Worm (Caenorhabditis elegans) whole organism, L1 larva: ENCODE measurements around the gene M03C11.9.

Experiments
- C04F5.9 ChIP-seq: sonication (generic microtip); optimal IDR thresholded peaks from 2 replicates; lab custom pipeline; 2016; ENCODE audit warnings: missing genetic modification characterization, missing compliant biosample characterization
- C16A3.4 ChIP-seq: fragments of 150-350 bp; optimal IDR thresholded peaks from 2 replicates; lab custom pipeline; 2014; ENCODE audit warnings: missing biosample characterization, missing genetic modification characterization
- C34B4.2 ChIP-seq: sonication (generic microtip); optimal IDR thresholded peaks from 2 replicates; lab custom pipeline; 2017; ENCODE audit warnings: mild to moderate bottlenecking, missing genetic modification characterization, missing compliant biosample characterization
- Y116A8C.19 ChIP-seq: sonication (generic microtip); optimal IDR thresholded peaks from 2 replicates; lab custom pipeline; 2016; ENCODE audit warnings: missing compliant biosample characterization, missing genetic modification characterization, borderline replicate concordance
- aha-1 ChIP-seq: fragments of 150-350 bp; optimal IDR thresholded peaks from 2 replicates; lab custom pipeline; 2014; ENCODE audit warnings: missing biosample characterization, missing genetic modification characterization
- alr-1 ChIP-seq: fragments of 200-800 bp; sonication (Bioruptor generic); optimal IDR thresholded peaks from 2 replicates; lab custom pipeline; 2018; ENCODE audit warnings: borderline replicate concordance, mild to moderate bottlenecking, missing genetic modification characterization, missing compliant biosample characterization
- aly-2 ChIP-seq: fragments of 150-350 bp; optimal IDR thresholded peaks from 2 replicates; lab custom pipeline; 2014; ENCODE audit warnings: missing biosample characterization, missing genetic modification characterization
- blmp-1 ChIP-seq: fragments of 150-350 bp; optimal IDR thresholded peaks from 2 replicates; lab custom pipeline; 2014; ENCODE audit warnings: missing biosample characterization, missing genetic modification characterization
- ceh-63 ChIP-seq: fragments of 200-800 bp; sonication (Bioruptor generic); optimal IDR thresholded peaks from 2 replicates; lab custom pipeline; 2018; ENCODE audit warnings: mild to moderate bottlenecking, missing genetic modification characterization, missing compliant biosample characterization
- ceh-8 ChIP-seq: fragments of 200-800 bp; sonication (Bioruptor generic); optimal IDR thresholded peaks from 2 replicates; lab custom pipeline; 2018; ENCODE audit warnings: mild to moderate bottlenecking, missing genetic modification characterization, moderate library complexity, missing compliant biosample characterization
- ceh-88 ChIP-seq: fragments of 200-800 bp; sonication (Bioruptor generic); IDR thresholded peaks from 2 replicates; pipeline ENCODE4 v1.3.6; 2022; ENCODE audit warnings: missing genetic modification characterization, missing compliant biosample characterization
- ces-1 ChIP-seq: fragments of 150-350 bp; optimal IDR thresholded peaks from 2 replicates; lab custom pipeline; 2014; ENCODE audit warnings: missing biosample characterization, missing genetic modification reagents, missing genetic modification characterization
- dpl-1 ChIP-seq, 3 experiments: fragments of 150-350 bp in 2 of 3; sonication (generic microtip) in 1 of 3; optimal IDR thresholded peaks; 2 replicates each; lab custom pipeline; 2014 to 2017; ENCODE audit warnings: missing biosample characterization in 3 of 3, missing genetic modification characterization in 3 of 3, missing genetic modification reagents in 3 of 3
- dsc-1 ChIP-seq: sonication (generic microtip); optimal IDR thresholded peaks from 2 replicates; lab custom pipeline; 2016; ENCODE audit warnings: mild to moderate bottlenecking, missing genetic modification characterization, missing compliant biosample characterization
- efl-1 ChIP-seq, 4 experiments: fragments of 150-350 bp; optimal IDR thresholded peaks in 3 of 4; peaks in 1 of 4; 1 replicate in 1 of 4; 2 replicates in 3 of 4; lab custom pipeline; 2014; ENCODE audit warnings: missing biosample characterization in 2 of 4, missing genetic modification characterization in 2 of 4, missing genetic modification reagents in 2 of 4
- efl-3 ChIP-seq: fragments of 200-800 bp; sonication (Bioruptor generic); optimal IDR thresholded peaks from 2 replicates; lab custom pipeline; 2018; ENCODE audit warnings: mild to moderate bottlenecking, missing genetic modification characterization, missing compliant biosample characterization
- egl-13 ChIP-seq: sonication (generic microtip); optimal IDR thresholded peaks from 2 replicates; lab custom pipeline; 2016; ENCODE audit warnings: missing genotype, missing genetic modification reagents, missing genetic modification characterization, missing compliant biosample characterization
- egl-27 ChIP-seq, 2 experiments: fragments of 150-350 bp in 1 of 2; sonication (generic microtip); optimal IDR thresholded peaks; 3 replicates each; lab custom pipeline; 2017 to 2018; ENCODE audit warnings: missing biosample characterization in 2 of 2, missing genetic modification characterization in 2 of 2, missing genetic modification reagents in 2 of 2
- fkh-4 ChIP-seq: sonication (generic microtip); optimal IDR thresholded peaks from 2 replicates; lab custom pipeline; 2016; ENCODE audit warnings: missing compliant biosample characterization, missing genetic modification characterization, borderline replicate concordance
- fos-1 ChIP-seq: fragments of 150-350 bp; optimal IDR thresholded peaks from 2 replicates; lab custom pipeline; 2014; ENCODE audit warnings: missing biosample characterization, missing genetic modification characterization
- hlh-17 ChIP-seq: fragments of 200-800 bp; sonication (Bioruptor generic); optimal IDR thresholded peaks from 2 replicates; lab custom pipeline; 2018; ENCODE audit warnings: missing genetic modification characterization, mild to moderate bottlenecking, missing compliant biosample characterization, moderate library complexity, borderline replicate concordance
- hpl-2 ChIP-seq: fragments of 150-350 bp; optimal IDR thresholded peaks from 2 replicates; lab custom pipeline; 2014; ENCODE audit warnings: missing biosample characterization, missing genetic modification reagents, missing genetic modification characterization
- isw-1 ChIP-seq: fragments of 200-800 bp; sonication (Bioruptor generic); IDR thresholded peaks from 2 replicates; pipeline ENCODE4 v1.3.6; 2022; ENCODE audit warnings: missing genetic modification characterization, missing compliant biosample characterization
- jun-1 ChIP-seq: fragments of 150-350 bp; optimal IDR thresholded peaks from 2 replicates; lab custom pipeline; 2014; ENCODE audit warnings: missing biosample characterization, missing genetic modification reagents, missing genetic modification characterization
- lin-14 ChIP-seq: fragments of 200-800 bp; sonication (Bioruptor generic); optimal IDR thresholded peaks from 2 replicates; lab custom pipeline; 2018; ENCODE audit warnings: mild to moderate bottlenecking, missing genetic modification characterization, moderate library complexity, missing compliant biosample characterization
- lin-15B ChIP-seq: fragments of 150-350 bp; sonication (generic microtip); optimal IDR thresholded peaks from 3 replicates; lab custom pipeline; 2014; ENCODE audit warnings: missing biosample characterization, missing genetic modification characterization
- lsy-2 ChIP-seq, 2 experiments: fragments of 150-350 bp; optimal IDR thresholded peaks; 2 replicates each; lab custom pipeline; 2014; ENCODE audit warnings: missing biosample characterization in 2 of 2, missing genetic modification characterization in 2 of 2
- mab-9 ChIP-seq: fragments of 200-800 bp; sonication (Bioruptor generic); IDR thresholded peaks from 2 replicates; pipeline ENCODE4 v1.3.6; 2022; ENCODE audit warnings: missing genetic modification reagents, missing genetic modification characterization, missing compliant biosample characterization
- mdl-1 ChIP-seq, 2 experiments: fragments of 150-350 bp; optimal IDR thresholded peaks; 2 replicates each; lab custom pipeline; 2014 to 2017; ENCODE audit warnings: missing biosample characterization in 2 of 2, missing genetic modification characterization in 2 of 2, inconsistent platforms in 1 of 2
- mep-1 ChIP-seq: fragments of 150-350 bp; optimal IDR thresholded peaks from 2 replicates; lab custom pipeline; 2014; ENCODE audit warnings: missing biosample characterization, missing genetic modification characterization
- nhr-12 ChIP-seq: sonication (generic microtip); optimal IDR thresholded peaks from 2 replicates; lab custom pipeline; 2017; ENCODE audit warnings: missing biosample characterization, missing genetic modification characterization
- nhr-19 ChIP-seq: fragments of 200-800 bp; sonication (Bioruptor generic); conservative IDR thresholded peaks from 2 replicates; pipeline ENCODE4 v1.3.6; 2022; ENCODE audit warnings: missing genetic modification characterization, missing compliant biosample characterization
- nhr-20 ChIP-seq: sonication (generic microtip); optimal IDR thresholded peaks from 2 replicates; lab custom pipeline; 2016; ENCODE audit warnings: mild to moderate bottlenecking, missing genetic modification characterization, missing compliant biosample characterization
- nhr-237 ChIP-seq: fragments of 150-350 bp; optimal IDR thresholded peaks from 2 replicates; lab custom pipeline; 2014; ENCODE audit warnings: missing biosample characterization, missing genetic modification characterization
- nhr-28 ChIP-seq: fragments of 150-350 bp; optimal IDR thresholded peaks from 2 replicates; lab custom pipeline; 2014; ENCODE audit warnings: missing biosample characterization, missing genetic modification characterization
- nhr-76 ChIP-seq: sonication (generic microtip); optimal IDR thresholded peaks from 2 replicates; lab custom pipeline; 2017; ENCODE audit warnings: missing biosample characterization, missing genetic modification characterization
- nhr-77 ChIP-seq: fragments of 150-350 bp; optimal IDR thresholded peaks from 2 replicates; lab custom pipeline; 2014; ENCODE audit warnings: missing biosample characterization, missing genetic modification characterization
- nhr-84 ChIP-seq: sonication (generic microtip); optimal IDR thresholded peaks from 2 replicates; lab custom pipeline; 2017; ENCODE audit warnings: missing biosample characterization, missing genetic modification characterization
- pag-3 ChIP-seq: sonication (generic microtip); optimal IDR thresholded peaks from 2 replicates; lab custom pipeline; 2017; ENCODE audit warnings: missing genetic modification characterization, mild to moderate bottlenecking, missing compliant biosample characterization, antibody characterized with exemption, borderline replicate concordance; ENCODE audit not compliant: insufficient read depth
- pax-3 ChIP-seq: fragments of 200-800 bp; sonication (Bioruptor generic); optimal IDR thresholded peaks from 2 replicates; lab custom pipeline; 2018; ENCODE audit warnings: mild to moderate bottlenecking, missing genetic modification characterization, moderate library complexity, missing compliant biosample characterization
- snpc-4 ChIP-seq: fragments of 150-350 bp; optimal IDR thresholded peaks from 2 replicates; lab custom pipeline; 2014; ENCODE audit warnings: missing biosample characterization, missing genetic modification characterization
- sptf-1 ChIP-seq: fragments of 150-350 bp; optimal IDR thresholded peaks from 2 replicates; lab custom pipeline; 2014; ENCODE audit warnings: missing biosample characterization, missing genetic modification characterization
- tlp-1 ChIP-seq: fragments of 150-350 bp; optimal IDR thresholded peaks from 2 replicates; lab custom pipeline; 2014; ENCODE audit warnings: missing biosample characterization, missing genetic modification characterization
- unc-130 ChIP-seq: fragments of 150-350 bp; optimal IDR thresholded peaks from 2 replicates; lab custom pipeline; 2017; ENCODE audit warnings: missing biosample characterization, missing genetic modification characterization, inconsistent platforms
- unc-30 ChIP-seq: sonication (generic microtip); optimal IDR thresholded peaks from 2 replicates; lab custom pipeline; 2017; ENCODE audit warnings: missing biosample characterization, missing genetic modification characterization
- unc-62 ChIP-seq: fragments of 150-350 bp; optimal IDR thresholded peaks from 2 replicates; lab custom pipeline; 2014; ENCODE audit warnings: missing biosample characterization, missing genetic modification reagents, missing genetic modification characterization
- unc-98 ChIP-seq: fragments of 200-800 bp; sonication (Bioruptor generic); IDR thresholded peaks from 2 replicates; pipeline ENCODE4 v1.3.6; 2022; ENCODE audit warnings: missing genetic modification characterization, missing compliant biosample characterization
- xbp-1 ChIP-seq: sonication (generic microtip); optimal IDR thresholded peaks from 2 replicates; lab custom pipeline; 2016; ENCODE audit warnings: missing genetic modification characterization, missing compliant biosample characterization
- zag-1 ChIP-seq: fragments of 150-350 bp; optimal IDR thresholded peaks from 2 replicates; lab custom pipeline; 2014; ENCODE audit warnings: missing biosample characterization, missing genetic modification characterization
- zip-4 ChIP-seq: fragments of 200-800 bp; sonication (Bioruptor generic); optimal IDR thresholded peaks from 2 replicates; lab custom pipeline; 2018; ENCODE audit warnings: mild to moderate bottlenecking, missing genetic modification characterization, moderate library complexity, missing compliant biosample characterization
- ztf-11 ChIP-seq, 2 experiments: sonication (generic microtip); optimal IDR thresholded peaks; 2 replicates each; lab custom pipeline; 2016 to 2017; ENCODE audit warnings: missing genetic modification characterization in 2 of 2, missing biosample characterization in 1 of 2, missing compliant biosample characterization in 1 of 2
- ztf-4 ChIP-seq: fragments of 150-350 bp; optimal IDR thresholded peaks from 2 replicates; lab custom pipeline; 2014; ENCODE audit warnings: missing biosample characterization, missing genetic modification characterization

M03C11.9 gene

ce11 chrIII:10407198-10407663 lies 15.7 kb upstream of the M03C11.9 start, which contains the start of gene hat-1:
Gene hat-1, minus strand, starts transcription at chrIII:10407248.
- peak; percentile 95 to 96 for TF ChIP-seq lsy-2 (tag; optimal IDR thresholded peaks at IDR 0.05; lab: Kevin White, UChicago)
- TF ChIP-seq nhr-76 (tag; lab: Kevin White, UChicago), result no peak
- TF ChIP-seq egl-27 (tag; optimal IDR thresholded peaks at IDR 0.05; lab: Kevin White, UChicago), result peak in 1 of 2 experiments; percentile 7
- TF ChIP-seq C16A3.4 (tag; lab: Kevin White, UChicago), result peak; percentile 88
- TF ChIP-seq lin-14 (GFP tag; lab: Kevin White, UChicago), result peak; percentile 98
- TF ChIP-seq pag-3, result peak; percentile 57
- peak; percentile 54 for TF ChIP-seq efl-3 (GFP tag; lab: Kevin White, UChicago)
- TF ChIP-seq xbp-1 (tag; lab: Kevin White, UChicago), result peak; percentile 97
- peak; percentile 95 for TF ChIP-seq jun-1
- TF ChIP-seq sptf-1 (tag; lab: Kevin White, UChicago), result no peak
- TF ChIP-seq ceh-88 (GFP tag; lab: Robert Waterston, UW), result peak; percentile 86; the same call in 1 of the 2 replicates
- TF ChIP-seq ztf-4 (tag; lab: Kevin White, UChicago), result peak; percentile 90
- TF ChIP-seq unc-30, result no peak
- peak; percentile 77 for TF ChIP-seq hpl-2 (GFP tag; lab: Kevin White, UChicago)
- peak; percentile 96 for TF ChIP-seq dsc-1
- TF ChIP-seq aly-2, result peak; percentile 71
- TF ChIP-seq nhr-12 (tag; lab: Kevin White, UChicago), result no peak
- TF ChIP-seq ceh-63 (GFP tag; lab: Kevin White, UChicago), result no peak
- TF ChIP-seq efl-1 (optimal IDR thresholded peaks at IDR 0.05; lab: Kevin White, UChicago), result peak; percentile 95 to 97
- peak; percentile 90 to 99 for TF ChIP-seq efl-1 (GFP tag; optimal IDR thresholded peaks at IDR 0.05 in 1 of 2; lab: Kevin White, UChicago)
- no peak for TF ChIP-seq zag-1
- peak; percentile 86 for TF ChIP-seq aha-1 (tag; lab: Kevin White, UChicago)
- TF ChIP-seq nhr-28 (tag; lab: Kevin White, UChicago), result no peak
- peak; percentile 94 for TF ChIP-seq pax-3
- TF ChIP-seq ztf-11 (tag; optimal IDR thresholded peaks at IDR 0.05; lab: Kevin White, UChicago), result peak in 1 of 2 experiments; percentile 80
- TF ChIP-seq hlh-17 (GFP tag; lab: Kevin White, UChicago), result no peak
- TF ChIP-seq C04F5.9, result peak; percentile 94
- TF ChIP-seq alr-1, result no peak
- TF ChIP-seq lin-15B (tag; lab: Kevin White, UChicago), result peak; percentile 91
- TF ChIP-seq unc-62 (GFP tag; lab: Kevin White, UChicago), result no peak
- peak; percentile 83 for TF ChIP-seq nhr-237 (tag; lab: Kevin White, UChicago)
- TF ChIP-seq tlp-1, result no peak
- peak; percentile 78 for TF ChIP-seq unc-130 (tag; lab: Kevin White, UChicago)
- TF ChIP-seq ces-1 (GFP tag; lab: Kevin White, UChicago), result no peak
- peak in 1 of 2 experiments; percentile 85 for TF ChIP-seq mdl-1 (tag; optimal IDR thresholded peaks at IDR 0.05; lab: Kevin White, UChicago)
- TF ChIP-seq fos-1 (tag; lab: Kevin White, UChicago), result peak; percentile 92
- peak; percentile 92 to 95 (median 94) for TF ChIP-seq dpl-1 (GFP tag; optimal IDR thresholded peaks at IDR 0.05; lab: Kevin White, UChicago)
- TF ChIP-seq nhr-84 (tag; lab: Kevin White, UChicago), result no peak
- TF ChIP-seq C34B4.2 (tag; lab: Kevin White, UChicago), result peak; percentile 52
- TF ChIP-seq egl-13 (tag; lab: Kevin White, UChicago), result peak; percentile 92
- TF ChIP-seq isw-1 (GFP tag; lab: Robert Waterston, UW), result peak; percentile 98
- peak; percentile 83 for TF ChIP-seq snpc-4 (tag; lab: Kevin White, UChicago)
- TF ChIP-seq zip-4 (GFP tag; lab: Kevin White, UChicago), result peak; percentile 99
- peak; percentile 97 for TF ChIP-seq nhr-19 (GFP tag; lab: Robert Waterston, UW)
- peak; percentile 88 for TF ChIP-seq ceh-8
- TF ChIP-seq mab-9 (GFP tag; lab: Robert Waterston, UW), result peak; percentile 91
- TF ChIP-seq unc-98, result peak; percentile 66; the same call in 1 of the 2 replicates
- TF ChIP-seq Y116A8C.19 (tag; lab: Kevin White, UChicago), result no peak
- TF ChIP-seq blmp-1 (tag; lab: Kevin White, UChicago), result peak; percentile 82
- TF ChIP-seq nhr-20 (tag; lab: Kevin White, UChicago), result peak; percentile 97
- TF ChIP-seq nhr-77, result peak; percentile 91
- TF ChIP-seq mep-1 (tag; lab: Kevin White, UChicago), result peak; percentile 95
- peak; percentile 76 for TF ChIP-seq fkh-4 (tag; lab: Kevin White, UChicago)
